Worm (Caenorhabditis elegans) whole organism, L4 larva: Measurements from ENCODE around the gene cest-25.

ENCODE experiments used
- D1046.2 ChIP-seq: fragments of 200-800 bp; sonication (Bioruptor generic); IDR thresholded peaks from 2 replicates; pipeline ENCODE4 v1.3.6; 2022; ENCODE audit warnings: missing genetic modification characterization, missing compliant biosample characterization
- F10B5.3 ChIP-seq: sonication (generic microtip); optimal IDR thresholded peaks from 2 replicates; lab custom pipeline; 2016; ENCODE audit warnings: mild to moderate bottlenecking, missing genetic modification characterization, missing compliant biosample characterization
- F26F4.8 ChIP-seq: fragments of 200-800 bp; sonication (Bioruptor generic); conservative IDR thresholded peaks from 2 replicates; pipeline ENCODE4 v1.3.6; 2022; ENCODE audit warnings: missing genetic modification characterization, missing compliant biosample characterization
- F44E2.7 ChIP-seq: fragments of 200-800 bp; sonication (Bioruptor generic); IDR thresholded peaks from 2 replicates; pipeline ENCODE4 v2.1.2; 2022; ENCODE audit warnings: missing genetic modification characterization, missing compliant biosample characterization
- T20F7.1 ChIP-seq: fragments of 200-800 bp; sonication (Bioruptor generic); optimal IDR thresholded peaks from 2 replicates; lab custom pipeline; 2018; ENCODE audit warnings: mild to moderate bottlenecking, missing genetic modification characterization, missing compliant biosample characterization
- Y48G9A.11 ChIP-seq: fragments of 200-800 bp; sonication (Bioruptor generic); IDR thresholded peaks from 2 replicates; pipeline ENCODE4 v1.3.6; 2022; ENCODE audit warnings: missing genetic modification reagents, missing genetic modification characterization, missing compliant biosample characterization
- Y75B8A.6 ChIP-seq: fragments of 200-800 bp; sonication (Bioruptor generic); IDR thresholded peaks from 2 replicates; pipeline ENCODE4 v1.3.6; 2022; ENCODE audit warnings: missing genetic modification reagents, missing genetic modification characterization, missing compliant biosample characterization
- ZK337.2 ChIP-seq: fragments of 200-800 bp; sonication (Bioruptor generic); IDR thresholded peaks from 2 replicates; pipeline ENCODE4 v1.3.6; 2022; ENCODE audit warnings: missing genetic modification reagents, missing genetic modification characterization, missing compliant biosample characterization
- ZK546.5 ChIP-seq, 2 experiments: sonication (generic microtip); optimal IDR thresholded peaks; 2 replicates each; lab custom pipeline; 2017; ENCODE audit warnings: missing biosample characterization in 2 of 2, missing genetic modification characterization in 2 of 2
- aly-2 ChIP-seq: sonication (generic microtip); optimal IDR thresholded peaks from 2 replicates; lab custom pipeline; 2018; ENCODE audit warnings: missing biosample characterization, missing genetic modification characterization
- attf-4 ChIP-seq: sonication (generic microtip); optimal IDR thresholded peaks from 3 replicates; lab custom pipeline; 2017; ENCODE audit warnings: missing biosample characterization, missing genetic modification characterization
- ceh-28 ChIP-seq: fragments of 150-350 bp; optimal IDR thresholded peaks from 2 replicates; lab custom pipeline; 2014; ENCODE audit warnings: missing biosample characterization, missing genetic modification reagents, missing genetic modification characterization
- ceh-44 ChIP-seq: fragments of 200-800 bp; sonication (Bioruptor generic); IDR thresholded peaks from 2 replicates; pipeline ENCODE4 v1.3.6; 2022; ENCODE audit warnings: missing genetic modification reagents, missing genetic modification characterization, missing compliant biosample characterization
- ceh-82 ChIP-seq: sonication (generic microtip); optimal IDR thresholded peaks from 2 replicates; lab custom pipeline; 2017; ENCODE audit warnings: missing biosample characterization, missing genetic modification characterization
- ces-1 ChIP-seq: fragments of 150-350 bp; sonication (generic microtip); optimal IDR thresholded peaks from 4 replicates; lab custom pipeline; 2014; ENCODE audit warnings: missing biosample characterization, missing genetic modification reagents, missing genetic modification characterization
- daf-12 ChIP-seq: fragments of 150-350 bp; optimal IDR thresholded peaks from 2 replicates; lab custom pipeline; 2014; ENCODE audit warnings: missing biosample characterization, missing genetic modification reagents, missing genetic modification characterization
- daf-19 ChIP-seq: fragments of 200-800 bp; sonication (Bioruptor generic); conservative IDR thresholded peaks from 2 replicates; pipeline ENCODE4 v1.3.6; 2022; ENCODE audit warnings: missing genetic modification characterization, missing compliant biosample characterization
- dmd-8 ChIP-seq: fragments of 200-800 bp; sonication (Bioruptor generic); IDR thresholded peaks from 2 replicates; pipeline ENCODE4 v1.3.6; 2022; ENCODE audit warnings: missing genetic modification characterization, missing compliant biosample characterization
- duxl-1 ChIP-seq: sonication (generic microtip); optimal IDR thresholded peaks from 2 replicates; lab custom pipeline; 2016; ENCODE audit warnings: mild to moderate bottlenecking, missing genetic modification characterization, moderate library complexity, missing compliant biosample characterization; ENCODE audit not compliant: poor library complexity
- dve-1 ChIP-seq: sonication (generic microtip); optimal IDR thresholded peaks from 2 replicates; lab custom pipeline; 2017; ENCODE audit warnings: antibody characterized with exemption, mild to moderate bottlenecking, missing genetic modification characterization, missing compliant biosample characterization; ENCODE audit not compliant: insufficient read depth
- egl-27 ChIP-seq: sonication (generic microtip); optimal IDR thresholded peaks from 3 replicates; lab custom pipeline; 2017; ENCODE audit warnings: missing biosample characterization, missing genetic modification reagents, missing genetic modification characterization
- fos-1 ChIP-seq: fragments of 150-350 bp; optimal IDR thresholded peaks from 2 replicates; lab custom pipeline; 2014; ENCODE audit warnings: missing biosample characterization, missing genetic modification characterization
- gei-8 ChIP-seq: fragments of 200-800 bp; sonication (Bioruptor generic); optimal IDR thresholded peaks from 2 replicates; lab custom pipeline; 2018; ENCODE audit warnings: mild to moderate bottlenecking, missing genetic modification characterization, missing compliant biosample characterization
- hlh-11 ChIP-seq: fragments of 200-800 bp; sonication (Bioruptor generic); optimal IDR thresholded peaks from 2 replicates; lab custom pipeline; 2018; ENCODE audit warnings: mild to moderate bottlenecking, missing genetic modification characterization, missing compliant biosample characterization
- hlh-30 ChIP-seq: sonication (generic microtip); optimal IDR thresholded peaks from 2 replicates; lab custom pipeline; 2017; ENCODE audit warnings: antibody characterized with exemption, mild to moderate bottlenecking, missing genetic modification characterization, missing compliant biosample characterization; ENCODE audit not compliant: insufficient read depth
- hmg-1.1 ChIP-seq: fragments of 200-800 bp; sonication (Bioruptor generic); IDR thresholded peaks from 2 replicates; pipeline ENCODE4 v1.3.6; 2022; ENCODE audit warnings: missing genetic modification reagents, missing genetic modification characterization, missing compliant biosample characterization
- lin-38 ChIP-seq: fragments of 200-800 bp; sonication (Bioruptor generic); IDR thresholded peaks from 2 replicates; pipeline ENCODE4 v1.3.6; 2022; ENCODE audit warnings: missing genetic modification reagents, missing genetic modification characterization, missing compliant biosample characterization
- lsy-2 ChIP-seq, 2 experiments: fragments of 150-350 bp in 1 of 2; sonication (generic microtip) in 1 of 2; optimal IDR thresholded peaks; 2 replicates each; lab custom pipeline; 2014 to 2017; ENCODE audit warnings: missing biosample characterization in 2 of 2, missing genetic modification characterization in 2 of 2
- madf-9 ChIP-seq: fragments of 200-800 bp; sonication (Bioruptor generic); conservative IDR thresholded peaks from 2 replicates; pipeline ENCODE4 v1.3.6; 2022; ENCODE audit warnings: missing genetic modification reagents, missing genetic modification characterization, missing compliant biosample characterization
- mdl-1 ChIP-seq, 2 experiments: fragments of 150-350 bp in 1 of 2; sonication (generic microtip) in 1 of 2; optimal IDR thresholded peaks; 2 replicates each; lab custom pipeline; 2014 to 2017; ENCODE audit warnings: missing biosample characterization in 2 of 2, missing genetic modification characterization in 2 of 2
- mdt-29 ChIP-seq: fragments of 200-800 bp; sonication (Bioruptor generic); IDR thresholded peaks from 2 replicates; pipeline ENCODE4 v1.3.6; 2022; ENCODE audit warnings: missing genetic modification reagents, missing genetic modification characterization, missing compliant biosample characterization
- mxl-3 ChIP-seq: fragments of 200-800 bp; sonication (Bioruptor generic); optimal IDR thresholded peaks from 2 replicates; lab custom pipeline; 2018; ENCODE audit warnings: mild to moderate bottlenecking, missing genetic modification characterization, missing compliant biosample characterization
- nhr-102 ChIP-seq: sonication (generic microtip); optimal IDR thresholded peaks from 2 replicates; lab custom pipeline; 2016; ENCODE audit warnings: mild to moderate bottlenecking, missing genetic modification characterization, moderate library complexity, missing compliant biosample characterization
- nhr-25 ChIP-seq: sonication (generic microtip); optimal IDR thresholded peaks from 2 replicates; lab custom pipeline; 2017; ENCODE audit warnings: missing genetic modification characterization, mild to moderate bottlenecking, missing compliant biosample characterization, antibody characterized with exemption, moderate library complexity, borderline replicate concordance; ENCODE audit not compliant: insufficient read depth
- nhr-42 ChIP-seq: fragments of 200-800 bp; sonication (Bioruptor generic); IDR thresholded peaks from 2 replicates; pipeline ENCODE4 v1.3.6; 2022; ENCODE audit warnings: missing genetic modification characterization, missing compliant biosample characterization
- nhr-77 ChIP-seq: fragments of 150-350 bp; optimal IDR thresholded peaks from 2 replicates; lab custom pipeline; 2014; ENCODE audit warnings: missing biosample characterization, missing genetic modification characterization
- pha-4 ChIP-seq, 2 experiments: fragments of 150-350 bp in 1 of 2; fragments of 200-800 bp in 1 of 2; sonication (Bioruptor generic) in 1 of 2; IDR thresholded peaks in 1 of 2; optimal IDR thresholded peaks in 1 of 2; 2 replicates each; pipeline versions ENCODE4 v1.3.6 to Lab custom; 2014 to 2022; ENCODE audit warnings: missing genetic modification characterization in 2 of 2, missing genetic modification reagents in 2 of 2, missing biosample characterization in 1 of 2, missing compliant biosample characterization in 1 of 2
- pqm-1 ChIP-seq: sonication (generic microtip); optimal IDR thresholded peaks from 2 replicates; lab custom pipeline; 2017; ENCODE audit warnings: missing biosample characterization, missing genetic modification characterization
- rbr-2 ChIP-seq: sonication (generic microtip); optimal IDR thresholded peaks from 2 replicates; lab custom pipeline; 2016; ENCODE audit warnings: missing genotype, missing genetic modification characterization, missing compliant biosample characterization
- saeg-2 ChIP-seq: fragments of 200-800 bp; sonication (Bioruptor generic); IDR thresholded peaks from 2 replicates; pipeline ENCODE4 v1.3.6; 2022; ENCODE audit warnings: missing genetic modification reagents, missing genetic modification characterization, missing compliant biosample characterization
- skn-1 ChIP-seq: fragments of 150-350 bp; optimal IDR thresholded peaks from 2 replicates; lab custom pipeline; 2014; ENCODE audit warnings: missing biosample characterization, missing genetic modification characterization
- snpc-1.2 ChIP-seq: fragments of 200-800 bp; sonication (Bioruptor generic); IDR thresholded peaks from 2 replicates; pipeline ENCODE4 v1.3.6; 2022; ENCODE audit warnings: missing genetic modification reagents, missing genetic modification characterization, missing compliant biosample characterization
- unc-130 ChIP-seq: sonication (generic microtip); optimal IDR thresholded peaks from 2 replicates; lab custom pipeline; 2016; ENCODE audit warnings: missing genetic modification reagents, missing genetic modification characterization, missing compliant biosample characterization
- vab-7 ChIP-seq: fragments of 200-800 bp; sonication (Bioruptor generic); IDR thresholded peaks from 2 replicates; pipeline ENCODE4 v1.3.6; 2022; ENCODE audit warnings: missing genetic modification reagents, missing genetic modification characterization, missing compliant biosample characterization
- zag-1 ChIP-seq: fragments of 150-350 bp; optimal IDR thresholded peaks from 2 replicates; lab custom pipeline; 2014; ENCODE audit warnings: missing biosample characterization, missing genetic modification characterization
- zfp-2 ChIP-seq: sonication (generic microtip); optimal IDR thresholded peaks from 2 replicates; lab custom pipeline; 2016; ENCODE audit warnings: mild to moderate bottlenecking, missing genetic modification characterization, missing compliant biosample characterization
- zfp-3 ChIP-seq: fragments of 200-800 bp; sonication (Bioruptor generic); conservative IDR thresholded peaks from 2 replicates; pipeline ENCODE4 v1.3.6; 2022; ENCODE audit warnings: missing genetic modification reagents, missing genetic modification characterization, missing compliant biosample characterization
- zip-11 ChIP-seq: fragments of 200-800 bp; sonication (Bioruptor generic); IDR thresholded peaks from 2 replicates; pipeline ENCODE4 v1.3.6; 2022; ENCODE audit warnings: missing genetic modification characterization, missing compliant biosample characterization
- ztf-11 ChIP-seq: fragments of 150-350 bp; optimal IDR thresholded peaks from 2 replicates; lab custom pipeline; 2014; ENCODE audit warnings: missing biosample characterization, missing genetic modification characterization
- ztf-7 ChIP-seq: fragments of 150-350 bp; optimal IDR thresholded peaks from 2 replicates; lab custom pipeline; 2014; ENCODE audit warnings: missing biosample characterization, missing genetic modification characterization

The cest-25 gene

ce11 chrIII:2768635-2769034 is 29.3 kb upstream of the cest-25 start, which contains the start of gene swsn-3 (continued):
- no peak for TF ChIP-seq gei-8 (GFP tag; lab: Kevin White, UChicago)
- peak; percentile 20 to 94 for TF ChIP-seq lsy-2 (tag; optimal IDR thresholded peaks at IDR 0.05; lab: Kevin White, UChicago)
- no peak for TF ChIP-seq mxl-3 (GFP tag; lab: Kevin White, UChicago)
- TF ChIP-seq duxl-1, result peak; percentile 92
- no peak for TF ChIP-seq ZK337.2 (GFP tag; lab: Robert Waterston, UW)
- TF ChIP-seq zfp-2 (tag; lab: Kevin White, UChicago), result peak; percentile 42
- no peak for TF ChIP-seq zag-1 (tag; lab: Kevin White, UChicago)
- peak; percentile 87 for TF ChIP-seq hlh-30 (tag; lab: Kevin White, UChicago)
- TF ChIP-seq F10B5.3 (tag; lab: Kevin White, UChicago), result peak; percentile 13
- TF ChIP-seq pqm-1 (tag; lab: Kevin White, UChicago), result no peak
- TF ChIP-seq rbr-2, result peak; percentile 85
- TF ChIP-seq hmg-1.1 (GFP tag; lab: Robert Waterston, UW), result peak; percentile 77
- no peak for TF ChIP-seq ceh-82 (tag; lab: Kevin White, UChicago)
- no peak for TF ChIP-seq saeg-2 (GFP tag; lab: Robert Waterston, UW)
- TF ChIP-seq mdt-29, result no peak
- peak; percentile 60 for TF ChIP-seq hlh-11 (tag; lab: Kevin White, UChicago)
- TF ChIP-seq nhr-25 (tag; lab: Kevin White, UChicago), result peak; percentile 48
- no peak for TF ChIP-seq zip-11
- peak; percentile 97 for TF ChIP-seq lin-38 (GFP tag; lab: Robert Waterston, UW)
- peak; percentile 60; the same call in 1 of the 2 replicates for TF ChIP-seq snpc-1.2 (GFP tag; lab: Robert Waterston, UW)
- TF ChIP-seq fos-1 (tag; lab: Kevin White, UChicago), result no peak
- TF ChIP-seq Y75B8A.6 (GFP tag; lab: Robert Waterston, UW), result peak; percentile 45; the same call in 1 of the 2 replicates
- no peak for TF ChIP-seq F26F4.8 (GFP tag; lab: Robert Waterston, UW)
- 0 out of 2 replicates have a peak, but pooled peaks have one; percentile 32 for TF ChIP-seq nhr-42 (GFP tag; lab: Robert Waterston, UW)
- TF ChIP-seq ztf-7 (tag; lab: Kevin White, UChicago), result no peak
- TF ChIP-seq T20F7.1 (GFP tag; lab: Kevin White, UChicago), result no peak
- TF ChIP-seq daf-19 (GFP tag; lab: Robert Waterston, UW), result no peak
- TF ChIP-seq ZK546.5 (tag; optimal IDR thresholded peaks at IDR 0.05; lab: Kevin White, UChicago), result peak in 1 of 2 experiments; percentile 3
- peak; percentile 25 to 63 for TF ChIP-seq mdl-1 (tag; optimal IDR thresholded peaks at IDR 0.05; lab: Kevin White, UChicago)
- TF ChIP-seq skn-1 (tag; lab: Kevin White, UChicago), result no peak
- peak; percentile 50; the same call in 1 of the 2 replicates for TF ChIP-seq madf-9 (GFP tag; lab: Robert Waterston, UW)
- peak; percentile 27 for TF ChIP-seq ces-1 (GFP tag; lab: Kevin White, UChicago)
- no peak for TF ChIP-seq ztf-11 (tag; lab: Kevin White, UChicago)
- peak; percentile 64 for TF ChIP-seq Y48G9A.11 (GFP tag; lab: Robert Waterston, UW)
- TF ChIP-seq D1046.2 (GFP tag; lab: Robert Waterston, UW), result no peak
- TF ChIP-seq attf-4 (tag; lab: Kevin White, UChicago), result no peak
- no peak for TF ChIP-seq F44E2.7 (GFP tag; lab: Robert Waterston, UW)
- TF ChIP-seq dve-1 (tag; lab: Kevin White, UChicago), result peak; percentile 86
- no peak for TF ChIP-seq zfp-3 (GFP tag; lab: Robert Waterston, UW)
- peak; percentile 83 for TF ChIP-seq pha-4 (GFP tag; IDR thresholded peaks at IDR 0.05; lab: Robert Waterston, UW)
- TF ChIP-seq pha-4 (tag; optimal IDR thresholded peaks at IDR 0.05; lab: Kevin White, UChicago), result no peak
- no peak for TF ChIP-seq ceh-44 (GFP tag; lab: Robert Waterston, UW)
- TF ChIP-seq aly-2 (tag; lab: Kevin White, UChicago), result no peak
- no peak for TF ChIP-seq daf-12 (tag; lab: Kevin White, UChicago)
- peak; percentile 78 for TF ChIP-seq unc-130
- peak; percentile 65 for TF ChIP-seq nhr-77
- no peak for TF ChIP-seq dmd-8 (GFP tag; lab: Robert Waterston, UW)
- peak; percentile 53 for TF ChIP-seq ceh-28 (tag; lab: Kevin White, UChicago)
- TF ChIP-seq nhr-102 (tag; lab: Kevin White, UChicago), result peak; percentile 70
- TF ChIP-seq vab-7, result peak; percentile 74
- TF ChIP-seq egl-27 (tag; lab: Kevin White, UChicago), result no peak
